Fruit fly (Drosophila melanogaster) whole organism, adult: Measurements from ENCODE around the gene CG12084.

Experiments used
- CG11617 ChIP-seq: fragments of 200-800 bp; sonication (Bioruptor generic); optimal IDR thresholded peaks from 2 replicates; lab custom pipeline; 2017; ENCODE audit warnings: mild to moderate bottlenecking, missing biosample characterization, missing genetic modification reagents, missing genetic modification characterization
- CG33017 ChIP-seq: fragments of 200-800 bp; sonication (Bioruptor generic); optimal IDR thresholded peaks from 2 replicates; lab custom pipeline; 2018; ENCODE audit warnings: missing biosample characterization, mild to moderate bottlenecking, missing genetic modification characterization, moderate library complexity
- CG7045 ChIP-seq: fragments of 200-800 bp; sonication (Bioruptor generic); optimal IDR thresholded peaks from 2 replicates; lab custom pipeline; 2017; ENCODE audit warnings: missing biosample characterization, mild to moderate bottlenecking, missing genetic modification characterization
- Hr96 ChIP-seq: fragments of 200-800 bp; sonication (Bioruptor generic); optimal IDR thresholded peaks from 2 replicates; lab custom pipeline; 2016; ENCODE audit warnings: missing biosample characterization, missing genetic modification characterization
- Mnt ChIP-seq: fragments of 200-800 bp; sonication (Bioruptor generic); optimal IDR thresholded peaks from 2 replicates; lab custom pipeline; 2016; ENCODE audit warnings: missing biosample characterization, mild to moderate bottlenecking, missing genetic modification characterization
- bab1 ChIP-seq: fragments of 200-800 bp; sonication (Bioruptor generic); optimal IDR thresholded peaks from 3 replicates; lab custom pipeline; 2019; ENCODE audit warnings: missing biosample characterization, mild to moderate bottlenecking, missing genetic modification characterization, moderate library complexity
- ovo ChIP-seq: fragments of 200-800 bp; sonication (Bioruptor generic); optimal IDR thresholded peaks from 2 replicates; lab custom pipeline; 2016; ENCODE audit warnings: missing biosample characterization, missing genetic modification characterization
- tj ChIP-seq: fragments of 200-800 bp; sonication (Bioruptor generic); optimal IDR thresholded peaks from 3 replicates; lab custom pipeline; 2017; ENCODE audit warnings: missing biosample characterization, mild to moderate bottlenecking, missing genetic modification characterization, moderate library complexity

CG12084 gene

dm6 chr3L:1442906-1443305 is 53.5 kb downstream of the CG12084 start:
- TF ChIP-seq CG33017 (tag; lab: Kevin White, UChicago) (no peak), bab1 (peak; percentile 8), CG11617 (GFP tag; lab: Kevin White, UChicago) (no peak)

- TF ChIP-seq Mnt (GFP tag; lab: Kevin White, UChicago) (no peak), CG11617 (GFP tag; lab: Kevin White, UChicago) (no peak), bab1 (no peak), ovo (GFP tag; lab: Kevin White, UChicago) (no peak), CG7045 (GFP tag; lab: Kevin White, UChicago) (no peak)
Measured at dm6 chr3L:1442309-1442708, 54.1 kb downstream of the CG12084 start.

- no peak for TF ChIP-seq Hr96 (GFP tag; lab: Kevin White, UChicago)
- peak; percentile 4 for TF ChIP-seq tj (GFP tag; lab: Kevin White, UChicago)
Measured at dm6 chr3L:1440999-1441398, 55.4 kb downstream of the CG12084 start.
